Worm (Caenorhabditis elegans) whole organism, L4 larva: ENCODE results near the gene idhg-1.

Experiments used
- ces-1 ChIP-seq: fragments of 150-350 bp; sonication (generic microtip); optimal IDR thresholded peaks from 4 replicates; lab custom pipeline; 2014; ENCODE audit warnings: missing biosample characterization, missing genetic modification reagents, missing genetic modification characterization
- dve-1 ChIP-seq: sonication (generic microtip); optimal IDR thresholded peaks from 2 replicates; lab custom pipeline; 2017; ENCODE audit warnings: antibody characterized with exemption, mild to moderate bottlenecking, missing genetic modification characterization, missing compliant biosample characterization; ENCODE audit not compliant: insufficient read depth
- gei-8 ChIP-seq: fragments of 200-800 bp; sonication (Bioruptor generic); optimal IDR thresholded peaks from 2 replicates; lab custom pipeline; 2018; ENCODE audit warnings: mild to moderate bottlenecking, missing genetic modification characterization, missing compliant biosample characterization
- hlh-11 ChIP-seq: fragments of 200-800 bp; sonication (Bioruptor generic); optimal IDR thresholded peaks from 2 replicates; lab custom pipeline; 2018; ENCODE audit warnings: mild to moderate bottlenecking, missing genetic modification characterization, missing compliant biosample characterization
- lin-1 ChIP-seq: fragments of 200-800 bp; sonication (Bioruptor generic); IDR thresholded peaks from 2 replicates; pipeline ENCODE4 v1.3.6; 2022; ENCODE audit warnings: missing genetic modification reagents, missing genetic modification characterization, missing compliant biosample characterization
- lin-39 ChIP-seq: fragments of 150-350 bp; optimal IDR thresholded peaks from 2 replicates; lab custom pipeline; 2014; ENCODE audit warnings: missing biosample characterization, missing genetic modification reagents, missing genetic modification characterization
- mdl-1 ChIP-seq, 2 experiments: fragments of 150-350 bp in 1 of 2; sonication (generic microtip) in 1 of 2; optimal IDR thresholded peaks; 2 replicates each; lab custom pipeline; 2014 to 2017; ENCODE audit warnings: missing biosample characterization in 2 of 2, missing genetic modification characterization in 2 of 2
- nhr-6 ChIP-seq: fragments of 150-350 bp; optimal IDR thresholded peaks from 2 replicates; lab custom pipeline; 2014; ENCODE audit warnings: missing biosample characterization, missing genetic modification characterization
- snpc-4 ChIP-seq: fragments of 150-350 bp; optimal IDR thresholded peaks from 2 replicates; lab custom pipeline; 2014; ENCODE audit warnings: missing biosample characterization, missing genetic modification characterization

DNA sequence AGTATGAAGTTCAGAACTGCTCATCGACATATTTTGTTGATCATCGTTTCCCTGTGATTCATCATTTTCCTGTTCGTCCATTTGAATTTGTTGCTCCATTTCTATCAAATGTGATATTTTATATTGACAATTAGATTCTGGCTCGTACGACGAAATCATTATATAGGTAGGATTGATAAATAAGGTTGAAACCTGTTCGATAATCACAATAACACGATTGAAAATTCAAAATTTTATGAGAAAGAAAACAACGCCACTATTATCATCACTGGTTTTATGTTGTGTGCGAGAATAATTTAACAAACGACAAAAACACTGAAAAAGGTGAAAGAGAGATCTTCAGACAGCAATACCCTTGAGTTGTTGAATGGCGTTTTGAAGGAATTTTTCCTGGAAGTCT, 25.7 kb downstream of the idhg-1 start, which contains the start of gene apc-11:
- TF ChIP-seq gei-8 (GFP tag; lab: Kevin White, UChicago) (no peak), mdl-1 (tag; optimal IDR thresholded peaks at IDR 0.05; lab: Kevin White, UChicago) (no peak), lin-39 (tag; lab: Kevin White, UChicago) (no peak), hlh-11 (no peak), nhr-6 (tag; lab: Kevin White, UChicago) (no peak), ces-1 (no peak), lin-1 (no peak), dve-1 (no peak), snpc-4 (no peak)
